Worm (Caenorhabditis elegans) whole organism, mixed stage, embryonic: ENCODE data around the gene T13F2.6.

Experiments
- blmp-1 ChIP-seq: fragments of 150-350 bp; optimal IDR thresholded peaks from 2 replicates; lab custom pipeline; 2014; ENCODE audit warnings: missing biosample characterization, missing genetic modification characterization
- cnd-1 ChIP-seq: fragments of 200-800 bp; sonication (Bioruptor generic); optimal IDR thresholded peaks from 2 replicates; lab custom pipeline; 2018; ENCODE audit warnings: mild to moderate bottlenecking, missing genetic modification characterization, missing compliant biosample characterization
- elt-1 ChIP-seq: sonication (generic microtip); optimal IDR thresholded peaks from 2 replicates; lab custom pipeline; 2017; ENCODE audit warnings: missing genetic modification characterization, mild to moderate bottlenecking, missing compliant biosample characterization, antibody characterized with exemption, moderate library complexity, borderline replicate concordance; ENCODE audit not compliant: insufficient read depth
- mab-5 ChIP-seq: fragments of 150-350 bp; optimal IDR thresholded peaks from 2 replicates; lab custom pipeline; 2014; ENCODE audit warnings: missing biosample characterization, missing genetic modification characterization
- sem-2 ChIP-seq: fragments of 200-800 bp; sonication (Bioruptor generic); optimal IDR thresholded peaks from 2 replicates; lab custom pipeline; 2018; ENCODE audit warnings: mild to moderate bottlenecking, missing genetic modification characterization, missing compliant biosample characterization
- snpc-4 ChIP-seq: fragments of 150-350 bp; optimal IDR thresholded peaks from 2 replicates; lab custom pipeline; 2014; ENCODE audit warnings: missing biosample characterization, missing genetic modification characterization
- unc-39 ChIP-seq: fragments of 150-350 bp; optimal IDR thresholded peaks from 2 replicates; lab custom pipeline; 2014; ENCODE audit warnings: missing biosample characterization, missing genetic modification characterization
- unc-62 ChIP-seq: fragments of 150-350 bp; optimal IDR thresholded peaks from 2 replicates; lab custom pipeline; 2014; ENCODE audit warnings: missing biosample characterization, missing genetic modification reagents, missing genetic modification characterization

DNA sequence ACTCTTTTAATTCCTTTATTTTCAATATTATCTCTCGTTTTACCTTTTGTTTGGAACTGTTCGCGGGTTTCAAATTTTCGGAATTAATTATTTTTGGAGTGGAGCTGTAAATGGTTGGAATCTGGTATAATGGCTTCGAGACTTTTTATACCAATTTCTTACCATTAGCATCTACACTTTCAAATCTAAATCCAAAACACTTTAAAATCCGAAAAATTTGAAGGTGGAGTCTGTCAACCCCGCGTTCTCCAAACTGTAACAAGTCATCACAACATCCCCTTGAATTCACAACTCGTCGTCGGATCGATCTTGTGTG, 20.7 kb upstream of the T13F2.6 start, which contains the start of gene nhr-97:
- no peak for TF ChIP-seq cnd-1
- TF ChIP-seq unc-39 (tag; lab: Kevin White, UChicago), result no peak
- no peak for TF ChIP-seq blmp-1 (tag; lab: Kevin White, UChicago)
- TF ChIP-seq snpc-4 (tag; lab: Kevin White, UChicago), result no peak
- no peak for TF ChIP-seq mab-5 (tag; lab: Kevin White, UChicago)
- no peak for TF ChIP-seq sem-2 (GFP tag; lab: Kevin White, UChicago)
- no peak for TF ChIP-seq elt-1 (tag; lab: Kevin White, UChicago)
- no peak for TF ChIP-seq unc-62
